Fruit fly (Drosophila melanogaster) whole organism, prepupa: ENCODE results near the gene Brd.

ENCODE experiments used
- Blimp-1 ChIP-seq: fragments of 200-800 bp; sonication (Bioruptor generic); optimal IDR thresholded peaks from 3 replicates; lab custom pipeline; 2017; ENCODE audit warnings: missing biosample characterization, missing genetic modification characterization, mild to moderate bottlenecking, moderate library complexity, missing genetic modification reagents
- CG11762 ChIP-seq: fragments of 200-800 bp; sonication (Bioruptor generic); optimal IDR thresholded peaks from 3 replicates; lab custom pipeline; 2016; ENCODE audit warnings: missing biosample characterization, missing genetic modification characterization; ENCODE audit not compliant: insufficient read depth
- CG6854 ChIP-seq: fragments of 200-800 bp; sonication (Bioruptor generic); optimal IDR thresholded peaks from 2 replicates; lab custom pipeline; 2017; ENCODE audit warnings: missing biosample characterization, mild to moderate bottlenecking, missing genetic modification characterization
- Ets96B ChIP-seq: fragments of 200-800 bp; optimal IDR thresholded peaks from 2 replicates; lab custom pipeline; 2019; ENCODE audit warnings: missing biosample characterization, mild to moderate bottlenecking, missing genetic modification characterization, moderate library complexity

DNA sequence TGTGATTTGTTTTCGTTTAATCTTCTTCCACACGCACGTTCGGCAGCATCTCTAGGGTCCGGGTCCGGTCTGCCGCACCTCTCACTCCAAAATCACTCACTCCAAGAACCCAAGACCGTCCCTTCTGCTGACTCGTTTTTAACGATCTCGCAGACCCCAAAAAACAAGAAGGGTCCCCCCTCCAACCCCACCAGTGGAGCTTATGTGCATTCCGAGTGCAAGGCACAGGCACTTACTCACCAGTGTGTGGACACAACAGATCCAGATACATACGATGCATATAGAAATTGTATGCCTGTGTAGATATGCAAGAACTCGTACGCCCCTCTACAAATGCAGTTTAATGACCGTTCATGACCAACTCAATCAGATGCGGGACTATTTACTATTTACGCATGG lies 6.0 kb downstream of the Brd start:
- TF ChIP-seq Blimp-1 (GFP tag; lab: Kevin White, UChicago) (no peak), Ets96B (tag; lab: Kevin White, UChicago) (no peak), CG11762 (GFP tag; lab: Kevin White, UChicago) (no peak), CG6854 (GFP tag; lab: Kevin White, UChicago) (peak; percentile 31)
